Fruit fly (Drosophila melanogaster): ENCODE results near the gene CG5708.

The CG5708 gene

DNA sequence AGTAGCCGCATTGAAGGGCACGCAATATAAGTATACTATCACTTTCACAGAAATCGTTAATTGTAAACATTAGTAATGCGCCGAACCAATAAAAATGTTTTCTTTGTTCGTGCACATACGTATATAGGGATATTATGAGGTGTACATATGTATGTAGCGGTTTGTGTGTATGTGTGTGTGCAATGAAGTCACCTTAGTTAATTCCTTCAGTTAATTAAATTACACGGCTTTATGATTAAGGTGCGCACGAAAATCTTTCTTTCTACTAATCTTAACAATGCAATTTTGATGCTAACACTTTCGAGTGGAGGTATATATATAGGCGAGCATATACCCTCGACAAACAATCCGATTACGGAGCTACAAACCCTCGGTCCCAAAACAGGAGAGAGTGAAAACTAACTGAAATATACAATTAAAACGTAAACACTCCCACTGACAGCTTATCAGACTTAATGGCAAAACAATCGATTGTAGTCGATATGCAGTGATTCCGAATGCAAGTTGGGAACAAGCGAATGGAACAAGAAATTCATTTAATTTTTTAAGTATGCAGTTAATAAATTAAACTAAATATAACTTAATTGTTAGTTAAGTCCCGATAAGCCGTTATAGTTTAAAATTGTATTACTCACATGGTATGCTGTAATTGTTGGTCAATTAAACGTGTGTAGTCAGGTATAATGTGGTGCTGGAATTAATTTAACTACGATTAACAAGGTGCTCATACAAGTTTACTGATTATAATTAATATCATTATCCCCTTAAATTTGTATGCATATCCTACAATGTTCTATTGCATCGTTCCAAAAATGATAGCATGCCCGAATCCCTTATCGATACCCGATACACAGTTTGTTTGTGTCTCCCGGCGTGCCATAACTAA, 5.9 kb downstream of the CG5708 start, which contains the start of the genes Npc1a and Prosalpha6 (continued):
- TF ChIP-seq pum (GFP tag; optimal IDR thresholded peaks at IDR 0.05): no peak
- TF ChIP-seq CG34422 (GFP tag; IDR thresholded peaks at IDR 0.05): peak; percentile 34; the same call in 1 of the 3 replicates
- TF ChIP-seq CG30403 (GFP tag; optimal IDR thresholded peaks at IDR 0.05): peak; percentile 37
- peak; percentile 77; the same call in 2 of the 3 replicates for TF ChIP-seq Opbp (GFP tag; IDR thresholded peaks at IDR 0.05; ENCODE audit: partially characterized antibody)
- TF ChIP-seq so (GFP tag; IDR thresholded peaks at IDR 0.05): peak; percentile 39; the same call in 1 of the 3 replicates
- no peak for TF ChIP-seq Dbx (GFP tag; IDR thresholded peaks at IDR 0.05)
- no peak for TF ChIP-seq H2.0 (GFP tag; IDR thresholded peaks at IDR 0.05)
- TF ChIP-seq ab (GFP tag; optimal IDR thresholded peaks at IDR 0.05): peak; percentile 20
- TF ChIP-seq CG7786 (GFP tag; optimal IDR thresholded peaks at IDR 0.05): no peak
- no peak for TF ChIP-seq H15 (GFP tag; IDR thresholded peaks at IDR 0.05)
- TF ChIP-seq Bteb2 (GFP tag; optimal IDR thresholded peaks at IDR 0.05): no peak
- no peak for TF ChIP-seq D19A (tag; optimal IDR thresholded peaks at IDR 0.05)
- no peak for TF ChIP-seq sob (GFP tag; IDR thresholded peaks at IDR 0.05)
- peak; percentile 16 for TF ChIP-seq CG12155 (GFP tag; optimal IDR thresholded peaks at IDR 0.05)
- no peak for TF ChIP-seq seq (GFP tag; IDR thresholded peaks at IDR 0.05)
- TF ChIP-seq Hand (GFP tag; optimal IDR thresholded peaks at IDR 0.05): no peak
- peak; percentile 28 for TF ChIP-seq lilli (GFP tag; optimal IDR thresholded peaks at IDR 0.05)
- no peak for TF ChIP-seq CG43689 (GFP tag; IDR thresholded peaks at IDR 0.05)
- peak; percentile 70 for TF ChIP-seq CG14710 (tag; optimal IDR thresholded peaks at IDR 0.05)
- TF ChIP-seq Blimp-1 (GFP tag; optimal IDR thresholded peaks at IDR 0.05): no peak
- no peak for TF ChIP-seq Abd-B (GFP tag; optimal IDR thresholded peaks at IDR 0.05)
- TF ChIP-seq eve (GFP tag; optimal IDR thresholded peaks at IDR 0.05): no peak
- TF ChIP-seq Six4 (GFP tag; optimal IDR thresholded peaks at IDR 0.05): no peak
- no peak for TF ChIP-seq CG9215 (GFP tag; IDR thresholded peaks at IDR 0.05)
- no peak for TF ChIP-seq Bdp1 (GFP tag; optimal IDR thresholded peaks at IDR 0.05)
- TF ChIP-seq dati (GFP tag; IDR thresholded peaks at IDR 0.05): no peak
- no peak for TF ChIP-seq CG15601 (tag; optimal IDR thresholded peaks at IDR 0.05)
- no peak for TF ChIP-seq cad (GFP tag; optimal IDR thresholded peaks at IDR 0.05)
- TF ChIP-seq usp (GFP tag; optimal IDR thresholded peaks at IDR 0.05): no peak
- no peak for TF ChIP-seq kni (GFP tag; optimal IDR thresholded peaks at IDR 0.05)
- no peak for TF ChIP-seq CG5245 (GFP tag; optimal IDR thresholded peaks at IDR 0.05)
- no peak for TF ChIP-seq chn (GFP tag; optimal IDR thresholded peaks at IDR 0.05)
- no peak for TF ChIP-seq tin (GFP tag; optimal IDR thresholded peaks at IDR 0.05)
- 0 out of 3 replicates have a peak, but pooled peaks have one; percentile 28 for TF ChIP-seq Doc3 (GFP tag; IDR thresholded peaks at IDR 0.05; ENCODE audit: partially characterized antibody)
- no peak for TF ChIP-seq CG17328 (GFP tag; IDR thresholded peaks at IDR 0.05)
- TF ChIP-seq ap (GFP tag; IDR thresholded peaks at IDR 0.05): no peak
- no peak for TF ChIP-seq Sox100B (GFP tag; optimal IDR thresholded peaks at IDR 0.05)
- no peak for TF ChIP-seq dysf (GFP tag; IDR thresholded peaks at IDR 0.05)
- TF ChIP-seq CG32767 (GFP tag; IDR thresholded peaks at IDR 0.05): no peak
- TF ChIP-seq lov (optimal IDR thresholded peaks at IDR 0.05): no peak
- TF ChIP-seq lov (GFP tag; IDR thresholded peaks at IDR 0.05): no peak
- no peak for TF ChIP-seq CG6683 (GFP tag; optimal IDR thresholded peaks at IDR 0.05)
- TF ChIP-seq wor (GFP tag; IDR thresholded peaks at IDR 0.05): no peak
- TF ChIP-seq CG17829 (tag; optimal IDR thresholded peaks at IDR 0.05): peak; percentile 31
- peak; percentile 66; the same call in 1 of the 2 replicates for TF ChIP-seq inv (GFP tag; IDR thresholded peaks at IDR 0.05; ENCODE audit: partially characterized antibody)
- TF ChIP-seq CG6689 (GFP tag; IDR thresholded peaks at IDR 0.05): no peak
- TF ChIP-seq Rx (GFP tag; IDR thresholded peaks at IDR 0.05): no peak
- TF ChIP-seq CG31365 (tag; optimal IDR thresholded peaks at IDR 0.05): no peak
- no peak for TF ChIP-seq CG4707 (GFP tag; optimal IDR thresholded peaks at IDR 0.05)
- no peak for TF ChIP-seq ATbp (GFP tag; optimal IDR thresholded peaks at IDR 0.05)
- TF ChIP-seq CG7372 (GFP tag; IDR thresholded peaks at IDR 0.05): no peak

Data from whole organism, embryonic.